Worm (Caenorhabditis elegans) whole organism, L4 larva: ENCODE measurements around the gene slc-9B.1.

Source experiments
- D1046.2 ChIP-seq: fragments of 200-800 bp; sonication (Bioruptor generic); IDR thresholded peaks from 2 replicates; pipeline ENCODE4 v1.3.6; 2022; ENCODE audit warnings: missing genetic modification characterization, missing compliant biosample characterization
- F10B5.3 ChIP-seq: sonication (generic microtip); optimal IDR thresholded peaks from 2 replicates; lab custom pipeline; 2016; ENCODE audit warnings: mild to moderate bottlenecking, missing genetic modification characterization, missing compliant biosample characterization
- F49E8.2 ChIP-seq: sonication (generic microtip); optimal IDR thresholded peaks from 2 replicates; lab custom pipeline; 2016; ENCODE audit warnings: missing compliant biosample characterization, mild to moderate bottlenecking, missing genetic modification characterization, borderline replicate concordance
- T26A8.4 ChIP-seq: fragments of 200-800 bp; sonication (Bioruptor generic); IDR thresholded peaks from 2 replicates; pipeline ENCODE4 v1.3.6; 2022; ENCODE audit warnings: missing genetic modification characterization, missing compliant biosample characterization
- Y48G9A.11 ChIP-seq: fragments of 200-800 bp; sonication (Bioruptor generic); IDR thresholded peaks from 2 replicates; pipeline ENCODE4 v1.3.6; 2022; ENCODE audit warnings: missing genetic modification reagents, missing genetic modification characterization, missing compliant biosample characterization
- Y5F2A.4 ChIP-seq: fragments of 200-800 bp; sonication (Bioruptor generic); optimal IDR thresholded peaks from 2 replicates; lab custom pipeline; 2018; ENCODE audit warnings: mild to moderate bottlenecking, missing genetic modification characterization, missing compliant biosample characterization
- ZK337.2 ChIP-seq: fragments of 200-800 bp; sonication (Bioruptor generic); IDR thresholded peaks from 2 replicates; pipeline ENCODE4 v1.3.6; 2022; ENCODE audit warnings: missing genetic modification reagents, missing genetic modification characterization, missing compliant biosample characterization
- aha-1 ChIP-seq: fragments of 150-350 bp; peaks from one replicate; lab custom pipeline; 2014; ENCODE audit warnings: missing biosample characterization, missing genetic modification characterization
- ceh-20 ChIP-seq: fragments of 200-800 bp; sonication (Bioruptor generic); IDR thresholded peaks from 2 replicates; pipeline ENCODE4 v1.3.6; 2022; ENCODE audit warnings: missing genetic modification reagents, missing genetic modification characterization, missing compliant biosample characterization
- ceh-62 ChIP-seq: sonication (generic microtip); optimal IDR thresholded peaks from 2 replicates; lab custom pipeline; 2017; ENCODE audit warnings: missing biosample characterization, missing genetic modification characterization
- ctbp-1 ChIP-seq: fragments of 200-800 bp; sonication (Bioruptor generic); IDR thresholded peaks from 2 replicates; pipeline ENCODE4 v1.3.6; 2022; ENCODE audit warnings: missing genetic modification reagents, missing genetic modification characterization, missing compliant biosample characterization
- dmd-6 ChIP-seq: fragments of 200-800 bp; sonication (Bioruptor generic); IDR thresholded peaks from 2 replicates; pipeline ENCODE4 v1.3.6; 2022; ENCODE audit warnings: missing genetic modification reagents, missing genetic modification characterization, missing compliant biosample characterization
- dmd-8 ChIP-seq: fragments of 200-800 bp; sonication (Bioruptor generic); IDR thresholded peaks from 2 replicates; pipeline ENCODE4 v1.3.6; 2022; ENCODE audit warnings: missing genetic modification characterization, missing compliant biosample characterization
- duxl-1 ChIP-seq: sonication (generic microtip); optimal IDR thresholded peaks from 2 replicates; lab custom pipeline; 2016; ENCODE audit warnings: mild to moderate bottlenecking, missing genetic modification characterization, moderate library complexity, missing compliant biosample characterization; ENCODE audit not compliant: poor library complexity
- egl-27 ChIP-seq: sonication (generic microtip); optimal IDR thresholded peaks from 3 replicates; lab custom pipeline; 2017; ENCODE audit warnings: missing biosample characterization, missing genetic modification reagents, missing genetic modification characterization
- fkh-10 ChIP-seq: fragments of 150-350 bp; optimal IDR thresholded peaks from 2 replicates; lab custom pipeline; 2014; ENCODE audit warnings: missing biosample characterization, missing genetic modification reagents, missing genetic modification characterization
- hlh-11 ChIP-seq: fragments of 200-800 bp; sonication (Bioruptor generic); optimal IDR thresholded peaks from 2 replicates; lab custom pipeline; 2018; ENCODE audit warnings: mild to moderate bottlenecking, missing genetic modification characterization, missing compliant biosample characterization
- jun-1 ChIP-seq: fragments of 150-350 bp; optimal IDR thresholded peaks from 2 replicates; lab custom pipeline; 2014; ENCODE audit warnings: missing biosample characterization, missing genetic modification reagents, missing genetic modification characterization
- lin-15B ChIP-seq: fragments of 150-350 bp; sonication (generic microtip); optimal IDR thresholded peaks from 3 replicates; lab custom pipeline; 2014; ENCODE audit warnings: missing biosample characterization, missing genetic modification characterization
- lin-38 ChIP-seq: fragments of 200-800 bp; sonication (Bioruptor generic); IDR thresholded peaks from 2 replicates; pipeline ENCODE4 v1.3.6; 2022; ENCODE audit warnings: missing genetic modification reagents, missing genetic modification characterization, missing compliant biosample characterization
- lin-39 ChIP-seq: fragments of 150-350 bp; optimal IDR thresholded peaks from 2 replicates; lab custom pipeline; 2014; ENCODE audit warnings: missing biosample characterization, missing genetic modification reagents, missing genetic modification characterization
- lir-3 ChIP-seq: sonication (generic microtip); optimal IDR thresholded peaks from 2 replicates; lab custom pipeline; 2016; ENCODE audit warnings: mild to moderate bottlenecking, missing genetic modification characterization, missing compliant biosample characterization
- lsy-2 ChIP-seq, 2 experiments: fragments of 150-350 bp in 1 of 2; sonication (generic microtip) in 1 of 2; optimal IDR thresholded peaks; 2 replicates each; lab custom pipeline; 2014 to 2017; ENCODE audit warnings: missing biosample characterization in 2 of 2, missing genetic modification characterization in 2 of 2
- mes-2 ChIP-seq: sonication (generic microtip); optimal IDR thresholded peaks from 2 replicates; lab custom pipeline; 2016; ENCODE audit warnings: missing genotype, mild to moderate bottlenecking, missing genetic modification characterization, missing compliant biosample characterization; ENCODE audit not compliant: poor library complexity, severe bottlenecking
- mxl-3 ChIP-seq: fragments of 200-800 bp; sonication (Bioruptor generic); optimal IDR thresholded peaks from 2 replicates; lab custom pipeline; 2018; ENCODE audit warnings: mild to moderate bottlenecking, missing genetic modification characterization, missing compliant biosample characterization
- nhr-10 ChIP-seq: fragments of 150-350 bp; optimal IDR thresholded peaks from 2 replicates; lab custom pipeline; 2014; ENCODE audit warnings: missing biosample characterization, missing genetic modification characterization
- nhr-11 ChIP-seq: fragments of 150-350 bp; optimal IDR thresholded peaks from 2 replicates; lab custom pipeline; 2014; ENCODE audit warnings: missing biosample characterization, missing genetic modification characterization
- nhr-25 ChIP-seq: sonication (generic microtip); optimal IDR thresholded peaks from 2 replicates; lab custom pipeline; 2017; ENCODE audit warnings: missing genetic modification characterization, mild to moderate bottlenecking, missing compliant biosample characterization, antibody characterized with exemption, moderate library complexity, borderline replicate concordance; ENCODE audit not compliant: insufficient read depth
- nhr-41 ChIP-seq: fragments of 200-800 bp; sonication (Bioruptor generic); IDR thresholded peaks from 2 replicates; pipeline ENCODE4 v1.3.6; 2022; ENCODE audit warnings: missing genetic modification reagents, missing genetic modification characterization, missing compliant biosample characterization
- nhr-77 ChIP-seq: fragments of 150-350 bp; optimal IDR thresholded peaks from 2 replicates; lab custom pipeline; 2014; ENCODE audit warnings: missing biosample characterization, missing genetic modification characterization
- pha-4 ChIP-seq, 2 experiments: fragments of 150-350 bp in 1 of 2; fragments of 200-800 bp in 1 of 2; sonication (Bioruptor generic) in 1 of 2; IDR thresholded peaks in 1 of 2; optimal IDR thresholded peaks in 1 of 2; 2 replicates each; pipeline versions ENCODE4 v1.3.6 to Lab custom; 2014 to 2022; ENCODE audit warnings: missing genetic modification characterization in 2 of 2, missing genetic modification reagents in 2 of 2, missing biosample characterization in 1 of 2, missing compliant biosample characterization in 1 of 2
- pqm-1 ChIP-seq: sonication (generic microtip); optimal IDR thresholded peaks from 2 replicates; lab custom pipeline; 2017; ENCODE audit warnings: missing biosample characterization, missing genetic modification characterization
- saeg-2 ChIP-seq: fragments of 200-800 bp; sonication (Bioruptor generic); IDR thresholded peaks from 2 replicates; pipeline ENCODE4 v1.3.6; 2022; ENCODE audit warnings: missing genetic modification reagents, missing genetic modification characterization, missing compliant biosample characterization
- set-16 ChIP-seq: fragments of 200-800 bp; sonication (Bioruptor generic); IDR thresholded peaks from 2 replicates; pipeline ENCODE4 v1.3.6; 2022; ENCODE audit warnings: missing genetic modification reagents, missing genetic modification characterization, missing compliant biosample characterization
- spr-3 ChIP-seq: fragments of 200-800 bp; sonication (Bioruptor generic); optimal IDR thresholded peaks from 2 replicates; lab custom pipeline; 2018; ENCODE audit warnings: mild to moderate bottlenecking, missing genetic modification characterization, missing compliant biosample characterization
- unc-130 ChIP-seq: sonication (generic microtip); optimal IDR thresholded peaks from 2 replicates; lab custom pipeline; 2016; ENCODE audit warnings: missing genetic modification reagents, missing genetic modification characterization, missing compliant biosample characterization
- unc-39 ChIP-seq: sonication (generic microtip); optimal IDR thresholded peaks from 2 replicates; lab custom pipeline; 2017; ENCODE audit warnings: missing biosample characterization, missing genetic modification characterization
- unc-62 ChIP-seq, 3 experiments: fragments of 150-350 bp in 1 of 3; sonication (generic microtip); optimal IDR thresholded peaks in 2 of 3; peaks in 1 of 3; 1 replicate in 1 of 3; 2 replicates in 2 of 3; lab custom pipeline; 2014 to 2017; ENCODE audit warnings: missing biosample characterization in 3 of 3, missing genetic modification characterization in 3 of 3, missing genetic modification reagents in 3 of 3, missing genotype in 1 of 3
- zip-11 ChIP-seq: fragments of 200-800 bp; sonication (Bioruptor generic); IDR thresholded peaks from 2 replicates; pipeline ENCODE4 v1.3.6; 2022; ENCODE audit warnings: missing genetic modification characterization, missing compliant biosample characterization
- ztf-7 ChIP-seq: fragments of 150-350 bp; optimal IDR thresholded peaks from 2 replicates; lab custom pipeline; 2014; ENCODE audit warnings: missing biosample characterization, missing genetic modification characterization

slc-9B.1 gene

DNA sequence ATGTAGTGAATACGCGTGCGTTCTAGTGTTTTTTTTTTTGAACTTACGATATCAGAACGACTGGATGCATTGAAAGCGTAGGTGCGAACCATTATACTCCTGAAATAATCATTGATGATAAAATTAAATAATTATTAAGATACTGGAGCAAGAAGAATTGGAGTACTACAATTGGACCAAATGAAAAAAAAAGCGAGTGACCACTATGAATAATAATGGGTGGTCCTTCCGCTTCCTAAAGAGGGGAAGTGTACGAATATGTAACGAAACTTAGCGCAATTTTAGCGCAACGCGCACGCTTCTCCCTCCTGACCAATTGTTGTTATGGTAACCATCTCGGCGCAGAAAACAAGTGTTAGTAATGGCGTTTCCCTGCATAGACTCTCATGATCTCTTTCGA, 36.5 kb downstream of the slc-9B.1 start, which contains the start of gene F41E7.9 (continued):
- no peak for TF ChIP-seq lir-3 (tag; lab: Kevin White, UChicago)
- TF ChIP-seq, all 104 proteins: peak for 0

DNA sequence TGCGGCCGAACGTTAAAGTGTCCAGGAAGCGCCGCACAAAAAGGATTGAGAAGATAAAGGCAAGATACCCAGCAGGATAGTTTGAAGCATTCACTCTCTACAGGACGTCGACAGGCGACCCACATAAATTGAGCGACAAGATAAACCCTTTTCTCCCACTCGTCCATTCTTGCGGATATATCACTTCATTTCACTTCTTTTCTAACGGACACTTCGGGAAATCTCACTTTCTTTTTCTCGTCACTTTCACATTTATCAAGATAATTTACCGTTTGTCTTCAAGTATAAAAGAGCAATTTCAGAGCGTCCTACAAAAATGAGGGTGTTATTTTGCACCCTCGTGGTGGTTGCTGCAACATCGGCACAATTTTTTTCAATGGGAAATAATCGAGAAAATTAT, 38.2 kb downstream of the slc-9B.1 start, which contains the start of gene R07E3.6:
R07E3.6 (plus strand) TSS at position 158 of the 400 bp plus-strand sequence.
- peak in 1 of 2 experiments; percentile 34 for TF ChIP-seq unc-62 (GFP tag; optimal IDR thresholded peaks at IDR 0.05 in 1 of 2; lab: Kevin White, UChicago)
- no peak for TF ChIP-seq unc-62 (tag; optimal IDR thresholded peaks at IDR 0.05; lab: Kevin White, UChicago)
- TF ChIP-seq ZK337.2: no peak
- TF ChIP-seq, all 104 proteins: peak for 1

DNA sequence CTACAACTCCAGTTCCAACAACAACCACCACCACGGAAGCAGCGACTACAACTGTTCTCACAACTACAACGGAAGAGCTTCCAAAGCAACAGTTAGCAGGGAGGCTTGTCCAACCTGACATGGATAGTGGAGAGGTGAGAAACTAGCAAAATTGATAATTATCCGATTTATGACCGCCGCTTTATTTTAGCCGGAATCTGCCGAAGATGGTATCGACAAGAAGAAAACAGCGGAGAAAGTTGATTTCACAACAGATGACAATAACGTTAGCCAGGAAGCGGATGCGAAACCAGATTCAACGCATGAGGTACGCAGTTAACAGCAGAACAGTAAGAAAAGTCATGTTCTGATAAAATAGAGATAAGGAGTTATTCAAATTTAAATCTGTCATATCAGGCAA, 39.0 kb downstream of the slc-9B.1 start:
- TF ChIP-seq saeg-2 (GFP tag; lab: Robert Waterston, UW) (no peak), aha-1 (tag; lab: Kevin White, UChicago) (peak; percentile 68), nhr-25 (tag; lab: Kevin White, UChicago) (no peak), nhr-11 (no peak), Y48G9A.11 (GFP tag; lab: Robert Waterston, UW) (no peak)

DNA sequence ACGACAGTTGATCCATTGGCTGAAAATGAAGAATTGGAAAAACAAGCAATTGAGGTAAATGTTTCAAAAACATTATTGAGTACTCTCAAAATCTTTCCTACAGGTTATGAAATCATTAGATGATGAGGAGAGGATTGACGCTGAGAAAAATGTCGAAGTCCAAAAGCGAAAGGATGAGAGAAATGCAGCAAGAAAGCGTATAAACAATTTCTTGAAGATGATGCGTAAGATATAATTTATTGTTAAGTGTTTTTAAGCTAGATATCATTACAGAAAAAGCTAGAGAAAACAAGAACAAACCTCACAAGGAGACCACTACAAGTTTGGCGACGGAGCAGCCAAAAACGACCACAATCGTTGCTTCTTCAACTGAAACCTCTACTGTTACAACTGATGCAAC, 40.3 kb downstream of the slc-9B.1 start:
- TF ChIP-seq unc-62 (GFP tag; optimal IDR thresholded peaks at IDR 0.05 in 1 of 2; lab: Kevin White, UChicago) (peak in 1 of 2 experiments; percentile 65), unc-62 (tag; optimal IDR thresholded peaks at IDR 0.05; lab: Kevin White, UChicago) (no peak), nhr-10 (tag; lab: Kevin White, UChicago) (no peak), unc-39 (tag; lab: Kevin White, UChicago) (no peak), lin-38 (GFP tag; lab: Robert Waterston, UW) (no peak)

DNA sequence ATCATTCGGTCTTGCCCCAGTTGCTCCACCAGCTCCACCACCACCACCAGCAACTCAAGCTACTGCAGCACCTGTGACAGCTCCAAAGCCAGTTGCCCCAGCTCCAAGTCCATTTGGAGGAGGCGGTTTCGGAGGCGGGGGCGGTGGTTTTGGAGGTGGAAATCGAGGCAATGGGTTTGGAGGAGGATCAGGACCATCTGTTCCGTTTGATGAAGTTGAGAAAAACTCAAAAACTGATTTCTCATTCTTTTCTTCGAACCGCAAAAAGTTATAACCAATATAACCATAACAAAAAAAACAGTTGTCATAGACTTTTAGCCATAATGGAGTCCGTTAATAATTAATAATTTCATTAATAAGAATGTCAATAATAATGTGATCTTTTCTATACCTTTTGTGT, 42.0 kb downstream of the slc-9B.1 start:
- TF ChIP-seq nhr-77 (no peak), ceh-62 (tag; lab: Kevin White, UChicago) (no peak), dmd-8 (GFP tag; lab: Robert Waterston, UW) (no peak), lin-15B (tag; lab: Kevin White, UChicago) (no peak), aha-1 (tag; lab: Kevin White, UChicago) (peak; percentile 93), T26A8.4 (no peak), mxl-3 (GFP tag; lab: Kevin White, UChicago) (no peak), spr-3 (no peak), ctbp-1 (GFP tag; lab: Robert Waterston, UW) (no peak), jun-1 (no peak), lin-39 (no peak), nhr-10 (tag; lab: Kevin White, UChicago) (no peak), set-16 (peak; percentile 79)

DNA sequence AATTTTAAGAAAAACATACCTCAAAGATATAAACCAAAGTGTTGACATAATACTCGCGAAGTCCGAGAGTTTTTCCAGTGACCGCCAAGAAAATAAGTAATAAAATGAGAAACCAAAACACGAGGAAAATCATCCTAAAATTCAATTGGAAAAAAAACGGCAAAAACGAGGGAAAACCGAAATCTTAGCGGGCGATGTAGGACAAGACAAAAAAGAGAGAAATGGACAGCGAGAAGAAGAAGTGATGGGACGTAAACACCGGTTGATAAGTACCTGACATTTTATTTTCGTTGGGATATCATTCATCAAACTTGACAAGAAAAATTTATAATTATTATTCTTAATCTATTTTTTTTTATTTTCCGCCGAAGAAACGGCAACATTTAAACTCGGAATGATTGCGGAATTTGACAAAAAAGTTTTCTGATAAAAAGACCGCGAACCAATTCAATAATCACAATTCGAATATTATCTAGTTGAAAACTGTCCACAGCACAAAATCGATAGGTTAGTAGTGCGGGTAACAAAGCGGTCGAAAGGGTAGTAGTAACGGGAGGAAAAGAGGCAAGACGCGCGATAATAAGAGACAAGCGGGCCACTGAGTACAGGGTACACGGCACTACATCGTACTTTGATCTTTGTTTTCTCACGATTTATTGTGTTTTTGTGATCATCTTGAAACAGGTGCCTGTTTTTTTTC, 48.1 kb downstream of the slc-9B.1 start, which contains the start of gene acl-5:
acl-5 (minus strand) TSS at position 134 of the 700 bp plus-strand sequence.
- TF ChIP-seq dmd-6 (GFP tag; lab: Robert Waterston, UW) (peak; percentile 25), fkh-10 (no peak), F49E8.2 (no peak), unc-130 (no peak), ztf-7 (tag; lab: Kevin White, UChicago) (no peak), D1046.2 (no peak), duxl-1 (tag; lab: Kevin White, UChicago) (no peak), nhr-41 (no peak), F10B5.3 (tag; lab: Kevin White, UChicago) (no peak), Y5F2A.4 (GFP tag; lab: Kevin White, UChicago) (no peak), egl-27 (no peak), ceh-20 (GFP tag; lab: Robert Waterston, UW) (no peak), pqm-1 (peak; percentile 21), spr-3 (no peak), mes-2 (tag; lab: Kevin White, UChicago) (peak; percentile 10), pha-4 (GFP tag; IDR thresholded peaks at IDR 0.05; lab: Robert Waterston, UW) (no peak), pha-4 (tag; optimal IDR thresholded peaks at IDR 0.05; lab: Kevin White, UChicago) (no peak), lsy-2 (tag; optimal IDR thresholded peaks at IDR 0.05; lab: Kevin White, UChicago) (no peak), zip-11 (GFP tag; lab: Robert Waterston, UW) (no peak), aha-1 (tag; lab: Kevin White, UChicago) (peak; percentile 83), hlh-11 (tag; lab: Kevin White, UChicago) (peak; percentile 52)
